Comparison of ENCODE assay signal across 6 worm cellular contexts in the genomic region with DNA sequence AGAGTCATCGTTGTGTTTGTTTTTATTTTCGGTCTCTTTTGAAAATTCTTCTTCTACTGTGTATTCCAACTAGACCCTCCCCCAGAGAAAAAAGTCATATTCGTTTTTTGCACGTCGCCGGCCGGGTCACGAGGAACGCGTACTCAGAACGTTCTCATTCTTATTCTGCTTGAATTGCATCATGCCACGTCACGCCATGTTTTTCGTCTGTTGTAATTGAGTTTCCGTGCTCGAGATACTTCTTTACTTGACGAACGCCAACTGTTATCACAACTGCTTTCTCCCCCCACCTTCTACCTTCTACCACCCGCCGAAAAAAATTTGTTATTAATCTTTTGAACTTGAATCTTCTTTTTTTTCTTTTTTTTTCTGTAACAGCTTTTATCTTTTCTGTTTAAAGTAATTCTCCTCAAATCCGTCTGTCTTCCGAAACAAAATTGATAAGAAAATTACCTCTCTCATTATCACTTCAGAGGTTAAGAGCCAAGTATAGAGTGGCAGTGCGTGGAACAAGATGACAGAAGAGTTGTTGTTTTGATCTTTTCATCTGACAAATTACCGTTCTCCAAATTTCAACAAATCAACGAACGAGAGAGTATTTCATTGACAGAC.
TF ChIP-seq lines count a peak whose summit lies in the region.

No protein-coding gene starts in this region.

TF ChIP-seq in whole organism, L1 larva, 84 proteins besides CTCF, POLR2A, EP300 and RAD21 (continues in another document):
- TF ChIP-seq nhr-71 (tag; optimal IDR thresholded peaks at IDR 0.05; lab: Kevin White, UChicago) (peak; percentile 81), rnt-1 (tag; optimal IDR thresholded peaks at IDR 0.05; lab: Kevin White, UChicago) (peak; percentile 88), pag-3 (tag; optimal IDR thresholded peaks at IDR 0.05; lab: Kevin White, UChicago; ENCODE audit: borderline replicate concordance, insufficient read depth) (no peak), mdl-1 (tag; optimal IDR thresholded peaks at IDR 0.05; lab: Kevin White, UChicago) (peak in 1 of 2 experiments; percentile 44), ceh-82 (tag; optimal IDR thresholded peaks at IDR 0.05; lab: Kevin White, UChicago) (no peak), ama-1 (optimal IDR thresholded peaks at IDR 0.05; lab: Kevin White, UChicago) (no peak), lin-13 (GFP tag; optimal IDR thresholded peaks at IDR 0.05; lab: Kevin White, UChicago) (peak; percentile 60), fkh-8 (tag; optimal IDR thresholded peaks at IDR 0.05; lab: Kevin White, UChicago) (peak; percentile 60), nhr-19 (GFP tag; conservative IDR thresholded peaks at IDR 0.05; lab: Robert Waterston, UW) (peak; percentile 68), nhr-85 (tag; lab: Kevin White, UChicago) (peak; percentile 73), zag-1 (tag; optimal IDR thresholded peaks at IDR 0.05; lab: Kevin White, UChicago) (no peak), ztf-4 (tag; optimal IDR thresholded peaks at IDR 0.05; lab: Kevin White, UChicago) (peak; percentile 87), aha-1 (tag; optimal IDR thresholded peaks at IDR 0.05; lab: Kevin White, UChicago) (peak; percentile 67), swsn-7 (tag; optimal IDR thresholded peaks at IDR 0.05; lab: Kevin White, UChicago) (peak; percentile 20)

TF ChIP-seq in whole organism, L2 larva, 48 proteins besides CTCF, POLR2A, EP300 and RAD21 (continues in another document):
- TF ChIP-seq nhr-6 (tag; optimal IDR thresholded peaks at IDR 0.05; lab: Kevin White, UChicago) (peak; percentile 42), gmeb-1 (tag; optimal IDR thresholded peaks at IDR 0.05; lab: Kevin White, UChicago) (no peak), ama-1 (optimal IDR thresholded peaks at IDR 0.05; lab: Kevin White, UChicago) (no peak), nhr-129 (tag; optimal IDR thresholded peaks at IDR 0.05; lab: Kevin White, UChicago) (peak; percentile 99), alr-1 (tag; optimal IDR thresholded peaks at IDR 0.05; lab: Kevin White, UChicago) (no peak), C34F6.9 (tag; optimal IDR thresholded peaks at IDR 0.05; lab: Kevin White, UChicago) (peak; percentile 61), mdl-1 (tag; optimal IDR thresholded peaks at IDR 0.05; lab: Kevin White, UChicago) (no peak), fos-1 (tag; optimal IDR thresholded peaks at IDR 0.05; lab: Kevin White, UChicago) (peak; percentile 35), lsy-2 (tag; optimal IDR thresholded peaks at IDR 0.05; lab: Kevin White, UChicago) (peak in 1 of 2 experiments; percentile 64), ztf-1 (GFP tag; conservative IDR thresholded peaks at IDR 0.05; lab: Robert Waterston, UW) (no peak), lin-39 (tag; optimal IDR thresholded peaks at IDR 0.05; lab: Kevin White, UChicago) (no peak), crh-2 (tag; optimal IDR thresholded peaks at IDR 0.05; lab: Kevin White, UChicago) (peak; percentile 99), nhr-23 (tag; optimal IDR thresholded peaks at IDR 0.05; lab: Kevin White, UChicago) (no peak), lin-13 (GFP tag; optimal IDR thresholded peaks at IDR 0.05; lab: Kevin White, UChicago) (no peak), unc-62 (GFP tag; optimal IDR thresholded peaks at IDR 0.05; lab: Kevin White, UChicago) (no peak)

TF ChIP-seq in whole organism, L3 larva, 47 proteins besides CTCF, POLR2A, EP300 and RAD21 (continues in another document):
- TF ChIP-seq nfya-1 (tag; optimal IDR thresholded peaks at IDR 0.05; lab: Kevin White, UChicago; ENCODE audit: insufficient read depth) (peak; percentile 1), lin-39 (tag; optimal IDR thresholded peaks at IDR 0.05; lab: Kevin White, UChicago) (peak; percentile 74), nhr-11 (tag; optimal IDR thresholded peaks at IDR 0.05; lab: Kevin White, UChicago) (peak; percentile 64), fos-1 (tag; optimal IDR thresholded peaks at IDR 0.05; lab: Kevin White, UChicago) (no peak), fkh-2 (tag; optimal IDR thresholded peaks at IDR 0.05; lab: Kevin White, UChicago) (no peak), nhr-12 (tag; optimal IDR thresholded peaks at IDR 0.05; lab: Kevin White, UChicago) (no peak), snpc-4 (tag; optimal IDR thresholded peaks at IDR 0.05; lab: Kevin White, UChicago) (no peak), nhr-25 (tag; optimal IDR thresholded peaks at IDR 0.05; lab: Kevin White, UChicago) (no peak), ztf-4 (tag; optimal IDR thresholded peaks at IDR 0.05; lab: Kevin White, UChicago) (no peak), nhr-237 (tag; optimal IDR thresholded peaks at IDR 0.05; lab: Kevin White, UChicago) (no peak), elt-2 (tag; optimal IDR thresholded peaks at IDR 0.05; lab: Kevin White, UChicago) (peak; percentile 69), jun-1 (tag; optimal IDR thresholded peaks at IDR 0.05; lab: Kevin White, UChicago) (no peak), ama-1 (optimal IDR thresholded peaks at IDR 0.05; lab: Kevin White, UChicago) (peak; percentile 78), nhr-28 (tag; optimal IDR thresholded peaks at IDR 0.05; lab: Kevin White, UChicago) (no peak), hmg-11 (tag; optimal IDR thresholded peaks at IDR 0.05; lab: Kevin White, UChicago) (peak; percentile 10)

TF ChIP-seq in whole organism, L4 larva, 104 proteins besides CTCF, POLR2A, EP300 and RAD21 (continues in another document):
- TF ChIP-seq Y75B8A.6 (GFP tag; IDR thresholded peaks at IDR 0.05; lab: Robert Waterston, UW), result no peak
- TF ChIP-seq ceh-28 (tag; optimal IDR thresholded peaks at IDR 0.05; lab: Kevin White, UChicago), result no peak
- TF ChIP-seq egl-43 (GFP tag; IDR thresholded peaks at IDR 0.05; lab: Robert Waterston, UW), result 0 out of 2 replicates have a peak, but pooled peaks have one; percentile 51
- peak; percentile 40 for TF ChIP-seq mes-2 (tag; optimal IDR thresholded peaks at IDR 0.05; lab: Kevin White, UChicago; ENCODE audit: poor library complexity, severe bottlenecking)
- TF ChIP-seq nhr-28 (tag; optimal IDR thresholded peaks at IDR 0.05; lab: Kevin White, UChicago), result peak; percentile 8
- TF ChIP-seq F37D6.2 (tag; optimal IDR thresholded peaks at IDR 0.05; lab: Kevin White, UChicago), result peak; percentile 28
- TF ChIP-seq mdt-29 (GFP tag; IDR thresholded peaks at IDR 0.05; lab: Robert Waterston, UW), result peak; percentile 84
- TF ChIP-seq saeg-2 (GFP tag; IDR thresholded peaks at IDR 0.05; lab: Robert Waterston, UW), result 0 out of 2 replicates have a peak, but pooled peaks have one; percentile 6
- TF ChIP-seq ztf-7 (tag; optimal IDR thresholded peaks at IDR 0.05; lab: Kevin White, UChicago), result peak; percentile 72
- no peak for TF ChIP-seq fos-1 (tag; optimal IDR thresholded peaks at IDR 0.05; lab: Kevin White, UChicago)
- TF ChIP-seq ceh-62 (tag; optimal IDR thresholded peaks at IDR 0.05; lab: Kevin White, UChicago), result no peak
- TF ChIP-seq tra-1 (GFP tag; IDR thresholded peaks at IDR 0.05; lab: Robert Waterston, UW), result peak; percentile 59; the same call in 1 of the 2 replicates
- peak in 1 of 2 experiments; percentile 99 for TF ChIP-seq hif-1 (tag; optimal IDR thresholded peaks at IDR 0.05; lab: Kevin White, UChicago)
- peak; percentile 56; the same call in 1 of the 2 replicates for TF ChIP-seq ceh-20 (GFP tag; IDR thresholded peaks at IDR 0.05; lab: Robert Waterston, UW)

TF ChIP-seq in whole organism, mixed stage, embryonic, 35 proteins besides CTCF, POLR2A, EP300 and RAD21:
- TF ChIP-seq ces-1 (GFP tag; optimal IDR thresholded peaks at IDR 0.05; lab: Kevin White, UChicago) (no peak), hlh-1 (tag; optimal IDR thresholded peaks at IDR 0.05; lab: Kevin White, UChicago) (peak; percentile 91), lsy-2 (tag; optimal IDR thresholded peaks at IDR 0.05; lab: Kevin White, UChicago) (no peak)

TF ChIP-seq in whole organism, young adult, 124 proteins besides CTCF, POLR2A, EP300 and RAD21:
- TF ChIP-seq K11D2.4 (GFP tag; IDR thresholded peaks at IDR 0.05; lab: Robert Waterston, UW), result peak; percentile 65
- TF ChIP-seq ekl-4 (GFP tag; IDR thresholded peaks at IDR 0.05; lab: Robert Waterston, UW), result peak; percentile 62
- TF ChIP-seq let-607 (tag; optimal IDR thresholded peaks at IDR 0.05; lab: Kevin White, UChicago), result peak in 1 of 2 experiments; percentile 34
- peak; percentile 48 for TF ChIP-seq nhr-80 (tag; optimal IDR thresholded peaks at IDR 0.05; lab: Kevin White, UChicago)
- TF ChIP-seq T26A5.8 (tag; optimal IDR thresholded peaks at IDR 0.05; lab: Kevin White, UChicago), result no peak
- peak; percentile 16 for TF ChIP-seq ZK185.1 (tag; optimal IDR thresholded peaks at IDR 0.05; lab: Kevin White, UChicago; ENCODE audit: poor library complexity, severe bottlenecking)
- TF ChIP-seq ztf-18 (tag; optimal IDR thresholded peaks at IDR 0.05; lab: Kevin White, UChicago), result no peak
- TF ChIP-seq K12H6.12 (tag; optimal IDR thresholded peaks at IDR 0.05; lab: Kevin White, UChicago), result peak; percentile 14
- TF ChIP-seq F37B4.10 (GFP tag; IDR thresholded peaks at IDR 0.05; lab: Robert Waterston, UW), result no peak
- TF ChIP-seq hsf-1 (GFP tag; IDR thresholded peaks at IDR 0.05; lab: Robert Waterston, UW), result no peak
- peak; percentile 19 for TF ChIP-seq ama-1 (optimal IDR thresholded peaks at IDR 0.05; lab: Kevin White, UChicago)
- no peak for TF ChIP-seq ama-1 (GFP tag; optimal IDR thresholded peaks at IDR 0.05; lab: Kevin White, UChicago)
- peak; percentile 13 for TF ChIP-seq unc-62 (GFP tag; optimal IDR thresholded peaks at IDR 0.05; lab: Kevin White, UChicago)
- TF ChIP-seq lin-35 (GFP tag; optimal IDR thresholded peaks at IDR 0.05; lab: Kevin White, UChicago), result peak in 1 of 3 experiments; percentile 22
